Worm (Caenorhabditis elegans): Measurements from ENCODE around the gene rab-18.

The rab-18 gene

ce11 chrIII:1122239-1122638 is 41.7 kb upstream of the rab-18 start (continued):
- TF ChIP-seq lin-11 (tag; optimal IDR thresholded peaks at IDR 0.05) = peak; percentile 64
- no peak for TF ChIP-seq pros-1 (tag; optimal IDR thresholded peaks at IDR 0.05)
- TF ChIP-seq ceh-14 (tag; optimal IDR thresholded peaks at IDR 0.05) = peak; percentile 26
- no peak for TF ChIP-seq K09A11.1 (tag; optimal IDR thresholded peaks at IDR 0.05; ENCODE audit: insufficient read depth)
- no peak for TF ChIP-seq hlh-30 (tag; optimal IDR thresholded peaks at IDR 0.05; ENCODE audit: insufficient read depth)
- TF ChIP-seq C08G9.2 (tag; optimal IDR thresholded peaks at IDR 0.05) = no peak
- no peak for TF ChIP-seq ceh-30 (tag; optimal IDR thresholded peaks at IDR 0.05)
- TF ChIP-seq unc-3 (GFP tag; conservative IDR thresholded peaks at IDR 0.05) = peak; percentile 55; the same call in 1 of the 2 replicates
- TF ChIP-seq unc-3 (tag; optimal IDR thresholded peaks at IDR 0.05) = peak; percentile 11
- peak; percentile 48 for TF ChIP-seq ceh-2 (tag; optimal IDR thresholded peaks at IDR 0.05)
- no peak for TF ChIP-seq syd-9 (tag; optimal IDR thresholded peaks at IDR 0.05)
- peak; percentile 34 for TF ChIP-seq ttx-3 (tag; optimal IDR thresholded peaks at IDR 0.05)
- TF ChIP-seq hlh-6 (tag; optimal IDR thresholded peaks at IDR 0.05) = peak; percentile 69
- no peak for TF ChIP-seq tbx-7 (tag; optimal IDR thresholded peaks at IDR 0.05)
- no peak for TF ChIP-seq odd-2 (tag; optimal IDR thresholded peaks at IDR 0.05)
- no peak for TF ChIP-seq hlh-8 (tag; optimal IDR thresholded peaks at IDR 0.05)
- no peak for TF ChIP-seq mec-3 (tag; optimal IDR thresholded peaks at IDR 0.05; ENCODE audit: borderline replicate concordance)
- no peak for TF ChIP-seq lim-6 (tag; optimal IDR thresholded peaks at IDR 0.05)
- no peak for TF ChIP-seq ceh-22 (tag; optimal IDR thresholded peaks at IDR 0.05)
- TF ChIP-seq fax-1 (tag; optimal IDR thresholded peaks at IDR 0.05) = no peak
- no peak for TF ChIP-seq fkh-6 (tag; optimal IDR thresholded peaks at IDR 0.05)

ce11 chrIII:1115793-1116516 is 35.4 kb upstream of the rab-18 start, which contains the start of the genes F58B6.1 and acsd-1:
Gene F58B6.1 (minus strand): TSS chrIII:1115925.
Gene acsd-1 (plus strand): TSS chrIII:1116466.
- TF ChIP-seq sox-4 (tag; optimal IDR thresholded peaks at IDR 0.05) = no peak
- TF ChIP-seq Y22D7AL.16 (tag; optimal IDR thresholded peaks at IDR 0.05) = no peak
- peak; percentile 68 for TF ChIP-seq elt-2 (tag; optimal IDR thresholded peaks at IDR 0.05)
- TF ChIP-seq madf-2 (tag; optimal IDR thresholded peaks at IDR 0.05) = no peak
- TF ChIP-seq ceh-48 (tag; optimal IDR thresholded peaks at IDR 0.05) = no peak
- no peak for TF ChIP-seq ahr-1 (tag; optimal IDR thresholded peaks at IDR 0.05)

ce11 chrIII:1102908-1103307 is 22.3 kb upstream of the rab-18 start, which contains the start of gene exc-6:
Gene exc-6 (plus strand): TSS chrIII:1103208.
- TF ChIP-seq ceh-14 (tag; optimal IDR thresholded peaks at IDR 0.05) = no peak
- no peak for TF ChIP-seq elt-4 (tag; optimal IDR thresholded peaks at IDR 0.05)
- TF ChIP-seq pha-4 (tag; optimal IDR thresholded peaks at IDR 0.05) = no peak
- TF ChIP-seq unc-86 (tag; optimal IDR thresholded peaks at IDR 0.05) = no peak
- TF ChIP-seq npax-4 (tag; optimal IDR thresholded peaks at IDR 0.05) = no peak
- TF ChIP-seq sox-4 (tag; optimal IDR thresholded peaks at IDR 0.05) = no peak
- no peak for TF ChIP-seq elt-2 (tag; optimal IDR thresholded peaks at IDR 0.05)

ce11 chrIII:1099523-1099922 is 18.9 kb upstream of the rab-18 start:
- no peak for TF ChIP-seq syd-9 (tag; optimal IDR thresholded peaks at IDR 0.05)
- peak; percentile 92 for TF ChIP-seq dve-1 (tag; optimal IDR thresholded peaks at IDR 0.05)

ce11 chrIII:1094391-1094790 is 13.8 kb upstream of the rab-18 start:
- TF ChIP-seq ref-2 (tag; optimal IDR thresholded peaks at IDR 0.05) = no peak
- peak; percentile 30 for TF ChIP-seq ceh-48 (tag; optimal IDR thresholded peaks at IDR 0.05)
